Fruit fly (Drosophila melanogaster) whole organism, pupa: ENCODE measurements around the gene CG42296.

ENCODE experiments used
- CG10348 ChIP-seq: fragments of 200-800 bp; sonication (Bioruptor generic); IDR thresholded peaks from 2 replicates; pipeline ENCODE4 v1.3.6; 2022; ENCODE audit warnings: missing biosample characterization, missing genetic modification characterization
- CG12605 ChIP-seq: fragments of 200-800 bp; sonication (Bioruptor generic); IDR thresholded peaks from 2 replicates; pipeline ENCODE4 v1.3.6; 2022; ENCODE audit warnings: missing biosample characterization, missing genetic modification characterization
- CG13204 ChIP-seq: fragments of 200-800 bp; sonication (Bioruptor generic); optimal IDR thresholded peaks from 2 replicates; lab custom pipeline; 2018; ENCODE audit warnings: missing biosample characterization, mild to moderate bottlenecking, missing genetic modification characterization, moderate library complexity
- CG14655 ChIP-seq: fragments of 200-800 bp; sonication (Bioruptor generic); optimal IDR thresholded peaks from 3 replicates; lab custom pipeline; 2017; ENCODE audit warnings: mild to moderate bottlenecking, missing biosample characterization, missing genetic modification reagents, missing genetic modification characterization
- CG15710 ChIP-seq: fragments of 200-800 bp; sonication (Bioruptor generic); optimal IDR thresholded peaks from 2 replicates; lab custom pipeline; 2018; ENCODE audit warnings: missing biosample characterization, mild to moderate bottlenecking, missing genetic modification characterization, moderate library complexity
- CG17806 ChIP-seq: fragments of 200-800 bp; sonication (Bioruptor generic); optimal IDR thresholded peaks from 2 replicates; lab custom pipeline; 2018; ENCODE audit warnings: missing biosample characterization, mild to moderate bottlenecking, missing genetic modification characterization, moderate library complexity
- CG32121 ChIP-seq: fragments of 200-800 bp; sonication (Bioruptor generic); IDR thresholded peaks from 2 replicates; pipeline ENCODE4 v1.3.6; 2022; ENCODE audit warnings: missing biosample characterization, missing genetic modification characterization
- CG34367 ChIP-seq: fragments of 200-800 bp; sonication (Bioruptor generic); optimal IDR thresholded peaks from 2 replicates; lab custom pipeline; 2018; ENCODE audit warnings: missing biosample characterization, mild to moderate bottlenecking, missing genetic modification characterization
- CG4496 ChIP-seq: fragments of 200-800 bp; sonication (Bioruptor generic); IDR thresholded peaks from 3 replicates; pipeline ENCODE4 v1.3.6; 2022; ENCODE audit warnings: missing biosample characterization, missing genetic modification characterization
- CG8159 ChIP-seq: fragments of 200-800 bp; sonication (Bioruptor generic); optimal IDR thresholded peaks from 3 replicates; lab custom pipeline; 2018; ENCODE audit warnings: missing biosample characterization, mild to moderate bottlenecking, missing genetic modification characterization, moderate library complexity
- CG8301 ChIP-seq: fragments of 200-800 bp; sonication (Bioruptor generic); optimal IDR thresholded peaks from 2 replicates; lab custom pipeline; 2018; ENCODE audit warnings: missing biosample characterization, mild to moderate bottlenecking, missing genetic modification characterization
- CG9948 ChIP-seq: fragments of 200-800 bp; sonication (Bioruptor generic); optimal IDR thresholded peaks from 2 replicates; lab custom pipeline; 2018; ENCODE audit warnings: missing biosample characterization, mild to moderate bottlenecking, missing genetic modification characterization, moderate library complexity
- EcR ChIP-seq: fragments of 200-800 bp; sonication (Bioruptor generic); optimal IDR thresholded peaks from 3 replicates; lab custom pipeline; 2019; ENCODE audit warnings: missing biosample characterization, missing genetic modification characterization, mild to moderate bottlenecking, moderate library complexity, missing genetic modification reagents
- Ets98B ChIP-seq: fragments of 200-800 bp; sonication (Bioruptor generic); IDR thresholded peaks from 2 replicates; pipeline ENCODE4 v1.3.6; 2022; ENCODE audit warnings: missing biosample characterization, missing genetic modification characterization
- Pif1A ChIP-seq: fragments of 200-800 bp; sonication (Bioruptor generic); optimal IDR thresholded peaks from 3 replicates; lab custom pipeline; 2016; ENCODE audit warnings: missing biosample characterization, missing genetic modification characterization
- Pif1B ChIP-seq: fragments of 200-800 bp; sonication (Bioruptor generic); optimal IDR thresholded peaks from 3 replicates; lab custom pipeline; 2016; ENCODE audit warnings: missing biosample characterization, missing genetic modification characterization
- Snoo ChIP-seq: fragments of 200-800 bp; sonication (Bioruptor generic); optimal IDR thresholded peaks from 3 replicates; lab custom pipeline; 2017; ENCODE audit warnings: missing biosample characterization, mild to moderate bottlenecking, missing genetic modification characterization, inconsistent platforms
- fd96Ca ChIP-seq: fragments of 200-800 bp; sonication (Bioruptor generic); IDR thresholded peaks from 3 replicates; pipeline ENCODE4 v1.3.6; 2022; ENCODE audit warnings: missing biosample characterization, missing genetic modification characterization
- gl ChIP-seq: fragments of 200-800 bp; sonication (Bioruptor generic); optimal IDR thresholded peaks from 2 replicates; lab custom pipeline; 2018; ENCODE audit warnings: missing biosample characterization, mild to moderate bottlenecking, missing genetic modification characterization
- rn ChIP-seq: fragments of 200-800 bp; sonication (Bioruptor generic); IDR thresholded peaks from 2 replicates; pipeline ENCODE4 v1.3.6; 2022; ENCODE audit warnings: missing biosample characterization, missing genetic modification characterization

CG42296 gene

DNA sequence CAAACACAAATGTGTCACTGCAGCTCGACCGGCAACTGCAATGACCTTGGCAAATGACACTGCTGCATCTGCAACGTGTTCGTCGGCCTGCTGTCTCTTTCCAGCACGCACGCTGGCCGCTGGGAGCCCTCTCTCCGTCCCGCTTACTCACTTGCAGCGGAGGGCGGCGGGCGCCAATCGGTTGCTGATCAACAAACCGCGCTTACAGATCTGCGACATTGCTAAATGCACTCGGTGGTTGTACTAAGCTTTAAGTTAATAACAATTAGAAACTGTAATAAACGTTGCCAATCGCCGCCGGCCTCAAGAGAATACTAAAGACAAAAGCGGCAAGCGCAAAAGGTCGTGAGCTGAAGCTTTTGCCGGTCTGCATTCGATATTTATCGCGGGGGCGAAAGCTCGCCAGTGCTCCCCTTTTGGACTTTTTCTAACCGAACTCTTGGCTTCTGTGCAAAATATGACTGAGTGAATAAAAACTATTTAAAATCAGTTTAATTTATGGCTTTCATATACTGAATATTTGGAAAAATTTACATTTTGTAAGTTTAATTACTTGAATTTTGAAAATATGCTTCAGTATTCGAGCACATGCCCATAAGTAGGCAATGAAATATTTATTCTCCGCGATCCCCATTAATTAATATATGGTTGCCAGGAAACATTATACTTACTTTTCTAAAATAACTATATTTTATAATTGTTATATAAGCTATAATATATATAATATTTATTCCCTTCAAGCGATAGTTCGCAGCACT is 48.2 kb downstream of the CG42296 start, which contains the start of gene Got2:
Gene Got2, minus strand, starts transcription at position 325 of the 758 bp plus-strand sequence.
- TF ChIP-seq CG8159 (no peak), CG14655 (GFP tag; lab: Kevin White, UChicago) (peak; percentile 34), CG4496 (peak; percentile 64; the same call in 2 of the 3 replicates), Pif1B (peak; percentile 9), CG12605 (GFP tag; lab: Robert Waterston, UW) (no peak), CG15710 (tag; lab: Kevin White, UChicago) (peak; percentile 34), gl (tag; lab: Kevin White, UChicago) (peak; percentile 33), CG8301 (no peak), EcR (GFP tag; lab: Kevin White, UChicago) (peak; percentile 86), CG32121 (GFP tag; lab: Robert Waterston, UW) (peak; percentile 48; the same call in 1 of the 2 replicates), CG10348 (GFP tag; lab: Robert Waterston, UW) (0 out of 2 replicates have a peak, but pooled peaks have one; percentile 12)

DNA sequence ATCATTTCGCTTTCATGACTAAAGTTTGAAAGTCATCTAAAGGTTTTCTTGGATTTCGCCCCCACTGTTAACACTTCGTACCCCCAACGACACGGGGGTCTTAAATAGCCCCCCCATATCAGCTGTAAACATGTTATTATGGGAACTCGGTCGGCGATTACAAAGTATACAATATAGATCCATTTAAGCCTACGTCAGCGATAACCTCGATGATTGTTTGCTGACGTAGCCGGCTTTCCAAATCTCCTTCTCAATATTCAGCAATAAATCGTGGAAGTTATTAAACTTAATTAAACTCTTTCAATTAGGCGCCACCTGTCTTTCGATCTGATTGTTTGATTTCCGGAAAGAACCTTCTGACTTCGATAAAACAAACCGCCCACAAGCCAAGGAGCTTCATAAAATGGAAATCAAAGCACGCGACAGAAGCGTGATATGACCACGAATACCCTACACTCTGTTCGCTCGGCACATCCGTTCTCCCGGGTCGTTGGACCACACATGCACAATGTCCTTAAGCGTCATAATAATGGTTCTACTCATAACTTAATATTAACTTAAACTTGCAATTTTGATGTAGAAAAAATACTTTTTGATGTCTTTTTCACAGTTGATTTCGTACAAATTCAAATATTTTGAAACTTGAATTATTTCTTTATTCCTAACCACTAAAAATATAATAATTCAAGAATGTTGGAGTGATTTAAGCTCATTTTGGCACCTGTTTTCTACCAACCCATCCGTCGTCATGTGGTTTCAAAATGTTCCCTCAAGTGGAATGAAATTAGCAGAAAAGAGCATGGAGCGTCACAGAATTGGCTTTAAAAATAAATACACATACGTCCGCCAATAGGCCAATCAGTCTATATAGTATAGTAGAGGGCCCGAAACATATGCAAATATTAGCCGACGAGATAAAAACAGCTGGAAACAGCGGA is 49.2 kb downstream of the CG42296 start:
- TF ChIP-seq CG32121 (GFP tag; lab: Robert Waterston, UW): no peak; the same call in 1 of the 2 replicates
- TF ChIP-seq fd96Ca (GFP tag; lab: Robert Waterston, UW): peak; percentile 30; the same call in 1 of the 3 replicates
- peak; percentile 59; the same call in 1 of the 2 replicates for TF ChIP-seq Ets98B (GFP tag; lab: Robert Waterston, UW)
- TF ChIP-seq CG34367 (tag; lab: Kevin White, UChicago): peak; percentile 8
- TF ChIP-seq CG8301: peak; percentile 43
- TF ChIP-seq CG12605 (GFP tag; lab: Robert Waterston, UW): no peak
- TF ChIP-seq CG9948 (tag; lab: Kevin White, UChicago): peak; percentile 1
- TF ChIP-seq rn (GFP tag; lab: Robert Waterston, UW): no peak
- TF ChIP-seq Pif1A (GFP tag; lab: Kevin White, UChicago): no peak
- peak; percentile 32 for TF ChIP-seq CG17806
- peak; percentile 49 for TF ChIP-seq Snoo (tag; lab: Kevin White, UChicago)
- no peak for TF ChIP-seq CG10348 (GFP tag; lab: Robert Waterston, UW)
- peak; percentile 70; the same call in 2 of the 3 replicates for TF ChIP-seq CG4496
- no peak for TF ChIP-seq CG13204 (GFP tag; lab: Kevin White, UChicago)
- TF ChIP-seq CG8159: peak; percentile 63
- TF ChIP-seq CG15710 (tag; lab: Kevin White, UChicago): peak; percentile 40
